Fruit fly (Drosophila melanogaster) whole organism, embryonic: Measurements from ENCODE around the gene Trf4-2.

Source experiments
- Abd-B ChIP-seq: fragments of 200-800 bp; sonication (Bioruptor generic); optimal IDR thresholded peaks from 2 replicates; lab custom pipeline; 2018; ENCODE audit warnings: missing biosample characterization, mild to moderate bottlenecking, missing genetic modification characterization, moderate library complexity
- Asciz ChIP-seq: fragments of 200-800 bp; sonication (Bioruptor generic); optimal IDR thresholded peaks from 2 replicates; lab custom pipeline; 2017; ENCODE audit warnings: missing biosample characterization, mild to moderate bottlenecking, missing genetic modification characterization, missing genetic modification reagents
- Awh ChIP-seq: fragments of 200-800 bp; sonication (Bioruptor generic); IDR thresholded peaks from 2 replicates; pipeline ENCODE4, ENCODE4 v1.3.6; 2022; ENCODE audit warnings: missing biosample characterization, missing genetic modification characterization
- Bteb2 ChIP-seq: fragments of 200-800 bp; sonication (Bioruptor generic); optimal IDR thresholded peaks from 2 replicates; lab custom pipeline; 2016; ENCODE audit warnings: missing biosample characterization, missing genetic modification characterization
- CG10147 ChIP-seq: fragments of 200-800 bp; sonication (Bioruptor generic); optimal IDR thresholded peaks from 2 replicates; lab custom pipeline; 2019; ENCODE audit warnings: missing biosample characterization, mild to moderate bottlenecking, missing genetic modification characterization, moderate library complexity
- CG10431 ChIP-seq: fragments of 200-800 bp; sonication (Bioruptor generic); optimal IDR thresholded peaks from 3 replicates; lab custom pipeline; 2018; ENCODE audit warnings: missing biosample characterization, mild to moderate bottlenecking, missing genetic modification characterization
- CG11085 ChIP-seq: fragments of 200-800 bp; sonication (Bioruptor generic); IDR thresholded peaks from 2 replicates; pipeline ENCODE4 v1.3.6; 2022; ENCODE audit warnings: missing biosample characterization, missing genetic modification characterization
- CG11093 ChIP-seq: fragments of 200-800 bp; sonication (Bioruptor generic); IDR thresholded peaks from 3 replicates; pipeline ENCODE4 v1.3.6; 2022; ENCODE audit warnings: missing biosample characterization, missing genetic modification characterization
- CG12155 ChIP-seq: fragments of 200-800 bp; sonication (Bioruptor generic); optimal IDR thresholded peaks from 3 replicates; lab custom pipeline; 2016; ENCODE audit warnings: missing biosample characterization, missing genetic modification characterization
- CG1233 ChIP-seq: fragments of 200-800 bp; sonication (Bioruptor generic); optimal IDR thresholded peaks from 4 replicates; lab custom pipeline; 2018; ENCODE audit warnings: missing biosample characterization, mild to moderate bottlenecking, missing genetic modification characterization
- CG18599 ChIP-seq: fragments of 200-800 bp; sonication (Bioruptor generic); optimal IDR thresholded peaks from 3 replicates; lab custom pipeline; 2017; ENCODE audit warnings: missing biosample characterization, missing genetic modification characterization, mild to moderate bottlenecking, moderate library complexity, missing genetic modification reagents
- CG2712 ChIP-seq: fragments of 200-800 bp; optimal IDR thresholded peaks from 3 replicates; lab custom pipeline; 2019; ENCODE audit warnings: missing biosample characterization, mild to moderate bottlenecking, missing genetic modification characterization, moderate library complexity
- CG30403 ChIP-seq: fragments of 200-800 bp; sonication (Bioruptor generic); optimal IDR thresholded peaks from 3 replicates; lab custom pipeline; 2016; ENCODE audit warnings: missing biosample characterization, missing genetic modification characterization
- CG3163 ChIP-seq: fragments of 200-800 bp; sonication (Bioruptor generic); optimal IDR thresholded peaks from 3 replicates; lab custom pipeline; 2016; ENCODE audit warnings: missing biosample characterization, missing genetic modification characterization
- CG42726 ChIP-seq: fragments of 200-800 bp; sonication (Bioruptor generic); IDR thresholded peaks from 2 replicates; pipeline ENCODE4 v1.3.6; 2022; ENCODE audit warnings: missing biosample characterization, missing genetic modification characterization; ENCODE audit not compliant: partially characterized antibody
- CG4730 ChIP-seq: fragments of 200-800 bp; sonication (Bioruptor generic); IDR thresholded peaks from 2 replicates; pipeline ENCODE4 v1.3.6; 2022; ENCODE audit warnings: missing biosample characterization, missing genetic modification characterization
- CG5245 ChIP-seq: fragments of 200-800 bp; sonication (Bioruptor generic); optimal IDR thresholded peaks from 3 replicates; lab custom pipeline; 2016; ENCODE audit warnings: missing biosample characterization, missing genetic modification characterization
- CG6654 ChIP-seq: fragments of 200-800 bp; sonication (Bioruptor generic); optimal IDR thresholded peaks from 2 replicates; lab custom pipeline; 2017; ENCODE audit warnings: missing biosample characterization, mild to moderate bottlenecking, missing genetic modification characterization
- CG6765 ChIP-seq: fragments of 200-800 bp; sonication (Bioruptor generic); optimal IDR thresholded peaks from 3 replicates; lab custom pipeline; 2017; ENCODE audit warnings: missing biosample characterization, mild to moderate bottlenecking, missing genetic modification characterization
- CG8281 ChIP-seq: fragments of 200-800 bp; sonication (Bioruptor generic); optimal IDR thresholded peaks from 2 replicates; lab custom pipeline; 2018; ENCODE audit warnings: missing biosample characterization, mild to moderate bottlenecking, missing genetic modification characterization, moderate library complexity
- Dfd ChIP-seq, 2 experiments: fragments of >200 bp; optimal IDR thresholded peaks; 2 replicates each; lab custom pipeline; 2017; ENCODE audit warnings: missing biosample characterization in 2 of 2, missing genetic modification characterization in 2 of 2
- Dp ChIP-seq: fragments of 200-800 bp; sonication (Bioruptor generic); optimal IDR thresholded peaks from 2 replicates; lab custom pipeline; 2018; ENCODE audit warnings: missing biosample characterization, mild to moderate bottlenecking, missing genetic modification characterization, moderate library complexity
- Fer3 ChIP-seq: fragments of 200-800 bp; sonication (Bioruptor generic); optimal IDR thresholded peaks from 2 replicates; lab custom pipeline; 2018; ENCODE audit warnings: missing biosample characterization, mild to moderate bottlenecking, missing genetic modification characterization, moderate library complexity
- H15 ChIP-seq: fragments of 200-800 bp; sonication (Bioruptor generic); IDR thresholded peaks from 3 replicates; pipeline ENCODE4 v1.3.6; 2022; ENCODE audit warnings: missing biosample characterization, missing genetic modification characterization
- H2.0 ChIP-seq: fragments of 200-800 bp; sonication (Bioruptor generic); IDR thresholded peaks from 2 replicates; pipeline ENCODE4 v1.3.6; 2022; ENCODE audit warnings: missing biosample characterization, missing genetic modification characterization
- Mad ChIP-seq: fragments of 200-800 bp; sonication (Bioruptor generic); optimal IDR thresholded peaks from 2 replicates; lab custom pipeline; 2016; ENCODE audit warnings: missing biosample characterization, missing genetic modification characterization
- Oaz ChIP-seq: fragments of 200-800 bp; sonication (Bioruptor generic); IDR thresholded peaks from 2 replicates; pipeline ENCODE4 v1.3.6; 2022; ENCODE audit warnings: missing biosample characterization, missing genetic modification characterization
- Poxn ChIP-seq: fragments of 200-800 bp; sonication (Bioruptor generic); IDR thresholded peaks from 2 replicates; pipeline ENCODE4 v1.3.6; 2022; ENCODE audit warnings: missing biosample characterization, missing genetic modification characterization
- Stat92E ChIP-seq, 3 experiments: fragments of >200 bp in 2 of 3; fragments of 200-800 bp in 1 of 3; sonication (Bioruptor generic) in 1 of 3; optimal IDR thresholded peaks; 2 replicates each; lab custom pipeline; 2017 to 2019; ENCODE audit warnings: missing biosample characterization in 3 of 3, missing genetic modification characterization in 3 of 3, mild to moderate bottlenecking in 1 of 3, moderate library complexity in 1 of 3
- ara ChIP-seq: fragments of 200-800 bp; sonication (Bioruptor generic); IDR thresholded peaks from 2 replicates; pipeline ENCODE4 v1.3.6; 2022; ENCODE audit warnings: missing biosample characterization, missing genetic modification characterization
- az2 ChIP-seq: fragments of 200-800 bp; sonication (Bioruptor generic); optimal IDR thresholded peaks from 3 replicates; lab custom pipeline; 2016; ENCODE audit warnings: missing biosample characterization, missing genetic modification characterization
- bcd ChIP-seq: fragments of 200-800 bp; sonication (Bioruptor generic); optimal IDR thresholded peaks from 2 replicates; lab custom pipeline; 2017; ENCODE audit warnings: missing biosample characterization, mild to moderate bottlenecking, missing genetic modification characterization
- br ChIP-seq: fragments of >200 bp; optimal IDR thresholded peaks from 2 replicates; lab custom pipeline; 2017
- chm ChIP-seq: fragments of 200-800 bp; sonication (Bioruptor generic); IDR thresholded peaks from 2 replicates; pipeline ENCODE4 v1.3.6; 2022; ENCODE audit warnings: missing biosample characterization, missing genetic modification characterization
- da ChIP-seq: fragments of 200-800 bp; sonication (Bioruptor generic); optimal IDR thresholded peaks from 2 replicates; lab custom pipeline; 2016; ENCODE audit warnings: missing biosample characterization, missing genetic modification characterization
- dmrt11E ChIP-seq: fragments of 200-800 bp; sonication (Bioruptor generic); optimal IDR thresholded peaks from 3 replicates; lab custom pipeline; 2018; ENCODE audit warnings: missing biosample characterization, mild to moderate bottlenecking, missing genetic modification characterization, moderate library complexity
- fd64A ChIP-seq: fragments of 200-800 bp; sonication (Bioruptor generic); optimal IDR thresholded peaks from 3 replicates; lab custom pipeline; 2018; ENCODE audit warnings: missing biosample characterization, mild to moderate bottlenecking, missing genetic modification characterization
- fu2 ChIP-seq: fragments of 200-800 bp; sonication (Bioruptor generic); optimal IDR thresholded peaks from 2 replicates; lab custom pipeline; 2016; ENCODE audit warnings: missing biosample characterization, missing genetic modification characterization
- gsb-n ChIP-seq: fragments of 200-800 bp; sonication (Bioruptor generic); optimal IDR thresholded peaks from 3 replicates; lab custom pipeline; 2018; ENCODE audit warnings: missing biosample characterization, mild to moderate bottlenecking, missing genetic modification characterization
- inv ChIP-seq: fragments of 200-800 bp; sonication (Bioruptor generic); IDR thresholded peaks from 2 replicates; pipeline ENCODE4 v1.3.6; 2022; ENCODE audit warnings: missing biosample characterization, missing genetic modification characterization; ENCODE audit not compliant: partially characterized antibody
- jing ChIP-seq: fragments of 200-800 bp; sonication (Bioruptor generic); optimal IDR thresholded peaks from 2 replicates; lab custom pipeline; 2018; ENCODE audit warnings: missing biosample characterization, mild to moderate bottlenecking, missing genetic modification characterization
- kah ChIP-seq: fragments of 200-800 bp; sonication (Bioruptor generic); optimal IDR thresholded peaks from 2 replicates; lab custom pipeline; 2018; ENCODE audit warnings: missing biosample characterization, mild to moderate bottlenecking, missing genetic modification characterization
- lab ChIP-seq: fragments of 200-800 bp; sonication (Bioruptor generic); optimal IDR thresholded peaks from 3 replicates; lab custom pipeline; 2017; ENCODE audit warnings: missing biosample characterization, missing genetic modification characterization, mild to moderate bottlenecking, moderate library complexity, missing genetic modification reagents
- lbe ChIP-seq: fragments of 200-800 bp; sonication (Bioruptor generic); optimal IDR thresholded peaks from 2 replicates; lab custom pipeline; 2016; ENCODE audit warnings: missing biosample characterization, mild to moderate bottlenecking, missing genetic modification characterization
- nerfin-2 ChIP-seq: fragments of 200-800 bp; sonication (Bioruptor generic); IDR thresholded peaks from 2 replicates; pipeline ENCODE4 v1.3.6; 2022; ENCODE audit warnings: missing biosample characterization, missing genetic modification characterization; ENCODE audit not compliant: partially characterized antibody
- repo ChIP-seq: fragments of 200-800 bp; sonication (Bioruptor generic); optimal IDR thresholded peaks from 2 replicates; lab custom pipeline; 2016; ENCODE audit warnings: missing biosample characterization, missing genetic modification characterization
- ro ChIP-seq: fragments of 200-800 bp; sonication (Bioruptor generic); IDR thresholded peaks from 2 replicates; pipeline ENCODE4 v1.3.6; 2022; ENCODE audit warnings: missing biosample characterization, missing genetic modification characterization
- run ChIP-seq: fragments of 200-800 bp; sonication (Bioruptor generic); optimal IDR thresholded peaks from 3 replicates; lab custom pipeline; 2018; ENCODE audit warnings: missing biosample characterization, mild to moderate bottlenecking, missing genetic modification characterization
- tap ChIP-seq: fragments of 200-800 bp; optimal IDR thresholded peaks from 3 replicates; lab custom pipeline; 2019; ENCODE audit warnings: missing biosample characterization, mild to moderate bottlenecking, missing genetic modification characterization, moderate library complexity
- vfl ChIP-seq: fragments of 200-800 bp; sonication (Bioruptor generic); optimal IDR thresholded peaks from 2 replicates; lab custom pipeline; 2016; ENCODE audit warnings: missing biosample characterization, missing genetic modification characterization

Gene Trf4-2

DNA sequence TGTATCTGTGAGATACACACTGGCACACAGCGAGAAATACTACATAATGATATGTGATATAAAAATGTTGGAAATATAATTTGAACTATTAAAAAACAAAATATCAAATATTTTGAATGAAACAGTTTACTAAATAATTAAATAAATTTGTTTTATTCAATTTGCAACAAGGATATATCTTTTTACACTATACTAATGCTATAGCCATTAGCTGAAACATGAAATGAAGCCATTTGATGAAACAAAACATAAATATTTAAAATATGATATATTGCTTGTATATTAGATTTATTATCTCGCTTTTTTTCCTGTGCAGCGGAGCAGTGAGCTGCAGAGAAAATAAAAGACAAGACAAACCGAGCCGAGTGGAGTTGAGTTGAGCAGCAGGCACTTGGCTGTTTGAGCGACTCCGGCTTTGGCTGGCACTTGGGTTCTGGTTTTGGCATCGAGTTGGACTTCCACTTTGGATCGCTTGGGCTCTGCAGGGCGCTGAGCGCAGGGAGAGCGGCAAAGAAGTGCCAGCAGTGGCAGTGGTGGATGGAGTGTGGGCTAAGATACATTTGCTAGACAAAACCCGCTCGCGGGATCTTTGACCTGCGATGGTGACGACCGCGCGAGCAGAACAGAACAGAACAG, 31.6 kb upstream of the Trf4-2 start (continued):
- TF ChIP-seq CG1233 (GFP tag; lab: Kevin White, UChicago) (peak; percentile 74), bcd (peak; percentile 80), nerfin-2 (GFP tag; lab: Robert Waterston, UW) (no peak), CG8281 (tag; lab: Kevin White, UChicago) (peak; percentile 58), Dfd (GFP tag; optimal IDR thresholded peaks at IDR 0.05; lab: Kevin White, UChicago) (no peak), Mad (GFP tag; lab: Kevin White, UChicago) (no peak), repo (GFP tag; lab: Kevin White, UChicago) (no peak), Oaz (GFP tag; lab: Robert Waterston, UW) (no peak), dmrt11E (tag; lab: Kevin White, UChicago) (peak; percentile 90), CG3163 (GFP tag; lab: Kevin White, UChicago) (no peak), CG2712 (peak; percentile 95), CG10431 (GFP tag; lab: Kevin White, UChicago) (peak; percentile 45), lbe (GFP tag; lab: Kevin White, UChicago) (peak; percentile 46), vfl (GFP tag; lab: Kevin White, UChicago) (no peak), az2 (GFP tag; lab: Kevin White, UChicago) (peak; percentile 67), da (GFP tag; lab: Kevin White, UChicago) (no peak), run (tag; lab: Kevin White, UChicago) (peak; percentile 76), H15 (GFP tag; lab: Robert Waterston, UW) (peak; percentile 28; the same call in 1 of the 3 replicates), Abd-B (peak; percentile 83), CG6765 (GFP tag; lab: Kevin White, UChicago) (peak; percentile 40), gsb-n (tag; lab: Kevin White, UChicago) (peak; percentile 86), inv (GFP tag; lab: Robert Waterston, UW) (no peak), CG5245 (GFP tag; lab: Kevin White, UChicago) (no peak), CG30403 (GFP tag; lab: Kevin White, UChicago) (peak; percentile 85), ro (GFP tag; lab: Robert Waterston, UW) (no peak; the same call in 1 of the 2 replicates), CG6654 (peak; percentile 27), CG12155 (GFP tag; lab: Kevin White, UChicago) (peak; percentile 53), fu2 (GFP tag; lab: Kevin White, UChicago) (no peak), chm (peak; percentile 55; the same call in 1 of the 2 replicates), CG4730 (GFP tag; lab: Robert Waterston, UW) (peak; percentile 64), br (no peak), Poxn (GFP tag; lab: Robert Waterston, UW) (no peak), CG42726 (GFP tag; lab: Robert Waterston, UW) (no peak), CG18599 (GFP tag; lab: Kevin White, UChicago) (peak; percentile 60), Awh (GFP tag; lab: Robert Waterston, UW) (peak; percentile 36; the same call in 1 of the 2 replicates), lab (GFP tag; lab: Kevin White, UChicago) (peak; percentile 75), Fer3 (tag; lab: Kevin White, UChicago) (peak; percentile 68), tap (tag; lab: Kevin White, UChicago) (peak; percentile 81), Asciz (GFP tag; lab: Kevin White, UChicago) (peak; percentile 80), jing (GFP tag; lab: Kevin White, UChicago) (no peak), Bteb2 (GFP tag; lab: Kevin White, UChicago) (no peak), Dp (GFP tag; lab: Kevin White, UChicago) (no peak), kah (peak; percentile 53), CG10147 (GFP tag; lab: Kevin White, UChicago) (peak; percentile 85), fd64A (no peak), Stat92E (GFP tag; optimal IDR thresholded peaks at IDR 0.05; lab: Kevin White, UChicago) (peak in 1 of 3 experiments; percentile 38), H2.0 (GFP tag; lab: Robert Waterston, UW) (peak; percentile 24; the same call in 1 of the 2 replicates), CG11085 (GFP tag; lab: Robert Waterston, UW) (0 out of 2 replicates have a peak, but pooled peaks have one; percentile 13), ara (GFP tag; lab: Robert Waterston, UW) (peak; percentile 65), CG11093 (GFP tag; lab: Robert Waterston, UW) (0 out of 3 replicates have a peak, but pooled peaks have one; percentile 38)
